Worm (Caenorhabditis elegans) whole organism, early embryonic: ENCODE results near the gene pept-2.

Experiments used
- ama-1 ChIP-seq: fragments of 150-350 bp; optimal IDR thresholded peaks from 2 replicates; lab custom pipeline; 2014
- ceh-13 ChIP-seq: fragments of 200-800 bp; sonication (Bioruptor generic); optimal IDR thresholded peaks from 2 replicates; lab custom pipeline; 2018; ENCODE audit warnings: mild to moderate bottlenecking, missing genetic modification characterization, missing compliant biosample characterization
- hmbx-1 ChIP-seq: sonication (generic microtip); optimal IDR thresholded peaks from 2 replicates; lab custom pipeline; 2016; ENCODE audit warnings: mild to moderate bottlenecking, missing genetic modification characterization, missing compliant biosample characterization

DNA sequence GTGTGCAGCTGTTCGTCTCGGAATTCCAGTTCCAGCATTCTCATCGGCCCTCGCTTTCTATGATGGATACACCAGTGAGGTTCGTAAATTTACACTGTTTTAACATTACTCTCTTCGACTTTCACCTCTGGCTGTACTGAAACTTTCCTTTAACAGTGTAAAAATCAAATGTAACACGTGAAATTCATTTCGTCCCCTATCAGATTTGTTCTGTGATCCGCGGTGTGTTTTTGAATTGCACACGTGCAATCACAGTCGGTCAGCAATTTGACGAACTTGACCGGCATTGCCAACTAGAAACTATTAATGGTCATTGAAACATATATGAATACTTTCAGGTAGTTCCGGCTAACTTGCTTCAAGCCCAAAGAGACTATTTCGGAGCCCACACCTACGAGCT lies 13.4 kb upstream of the pept-2 start:
- TF ChIP-seq ama-1 (lab: Kevin White, UChicago) (no peak), hmbx-1 (tag; lab: Kevin White, UChicago) (no peak), ceh-13 (no peak)
